Worm (Caenorhabditis elegans): ENCODE data around the gene lmtr-2.

DNA sequence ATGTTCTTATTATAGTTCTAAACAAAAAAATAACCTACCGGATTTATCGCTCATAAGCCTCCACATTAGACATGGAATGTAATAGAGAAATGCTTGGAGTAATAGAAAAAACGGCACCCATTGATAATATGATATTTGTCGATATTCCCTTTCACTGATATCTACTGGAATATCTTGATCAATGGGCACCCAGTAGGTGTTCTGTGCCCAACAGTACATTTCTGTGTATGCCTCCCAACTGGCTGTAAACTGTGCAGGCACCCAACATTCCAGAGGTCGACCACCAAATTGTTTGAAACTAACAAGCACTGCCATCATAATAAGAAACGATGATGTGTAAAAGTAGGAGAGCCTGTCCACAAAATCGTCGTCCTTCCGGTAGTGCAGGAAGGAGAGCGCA is 46.5 kb downstream of the lmtr-2 start:
- TF ChIP-seq nhr-77 (tag; optimal IDR thresholded peaks at IDR 0.05), result no peak
- no peak for TF ChIP-seq unc-39 (tag; optimal IDR thresholded peaks at IDR 0.05)
- TF ChIP-seq unc-55 (GFP tag; optimal IDR thresholded peaks at IDR 0.05), result no peak
- TF ChIP-seq lin-39 (tag; optimal IDR thresholded peaks at IDR 0.05), result no peak
- no peak for TF ChIP-seq nhr-12 (tag; optimal IDR thresholded peaks at IDR 0.05)
- TF ChIP-seq lin-13 (GFP tag; optimal IDR thresholded peaks at IDR 0.05), result no peak
- TF ChIP-seq nhr-237 (tag; optimal IDR thresholded peaks at IDR 0.05), result no peak
- no peak for TF ChIP-seq aly-2 (tag; optimal IDR thresholded peaks at IDR 0.05)
- TF ChIP-seq fos-1 (tag; optimal IDR thresholded peaks at IDR 0.05), result no peak
- no peak for TF ChIP-seq ceh-16 (tag; optimal IDR thresholded peaks at IDR 0.05)

Data from whole organism, L2 larva.